Fruit fly (Drosophila melanogaster) whole organism, embryonic: ENCODE results near the gene CG31826.

ENCODE experiments used
- Adf1 ChIP-seq: fragments of 200-800 bp; sonication (Bioruptor generic); IDR thresholded peaks from 2 replicates; pipeline ENCODE4 v1.3.6; 2022; ENCODE audit warnings: missing biosample characterization, missing genetic modification characterization
- CG10209 ChIP-seq: fragments of 200-800 bp; sonication (Bioruptor generic); optimal IDR thresholded peaks from 3 replicates; lab custom pipeline; 2017; ENCODE audit warnings: missing biosample characterization, mild to moderate bottlenecking, missing genetic modification characterization, missing genetic modification reagents
- CG13123 ChIP-seq: fragments of 200-800 bp; sonication (Bioruptor generic); optimal IDR thresholded peaks from 2 replicates; lab custom pipeline; 2016; ENCODE audit warnings: missing biosample characterization, missing genetic modification characterization
- CG14014 ChIP-seq: fragments of 200-800 bp; sonication (Bioruptor generic); IDR thresholded peaks from 2 replicates; pipeline ENCODE4 v1.3.6; 2022; ENCODE audit warnings: missing biosample characterization, missing genetic modification characterization
- CG18262 ChIP-seq: fragments of 200-800 bp; optimal IDR thresholded peaks from 3 replicates; lab custom pipeline; 2019; ENCODE audit warnings: missing biosample characterization, mild to moderate bottlenecking, missing genetic modification characterization, moderate library complexity
- CG3163 ChIP-seq: fragments of 200-800 bp; sonication (Bioruptor generic); optimal IDR thresholded peaks from 3 replicates; lab custom pipeline; 2016; ENCODE audit warnings: missing biosample characterization, missing genetic modification characterization
- CG32772 ChIP-seq: fragments of 200-800 bp; sonication (Bioruptor generic); IDR thresholded peaks from 2 replicates; pipeline ENCODE4 v1.3.6; 2022; ENCODE audit warnings: missing biosample characterization, missing genetic modification characterization
- CG34224 ChIP-seq: fragments of 200-800 bp; sonication (Bioruptor generic); IDR thresholded peaks from 3 replicates; pipeline ENCODE4 v1.3.6; 2022; ENCODE audit warnings: missing biosample characterization, missing genetic modification characterization; ENCODE audit not compliant: partially characterized antibody
- CG4424 ChIP-seq: fragments of 200-800 bp; sonication (Bioruptor generic); optimal IDR thresholded peaks from 3 replicates; lab custom pipeline; 2016; ENCODE audit warnings: missing biosample characterization, missing genetic modification characterization
- CG6272 ChIP-seq: fragments of 200-800 bp; sonication (Bioruptor generic); IDR thresholded peaks from 2 replicates; pipeline ENCODE4 v1.3.6; 2022; ENCODE audit warnings: missing biosample characterization, missing genetic modification characterization
- CG7987 ChIP-seq: fragments of 200-800 bp; sonication (Bioruptor generic); optimal IDR thresholded peaks from 2 replicates; lab custom pipeline; 2018; ENCODE audit warnings: missing biosample characterization, mild to moderate bottlenecking, missing genetic modification characterization, moderate library complexity
- CG9797 ChIP-seq: fragments of 200-800 bp; sonication (Bioruptor generic); optimal IDR thresholded peaks from 3 replicates; lab custom pipeline; 2018; ENCODE audit warnings: missing biosample characterization, mild to moderate bottlenecking, missing genetic modification characterization
- CG9817 ChIP-seq: fragments of 200-800 bp; sonication (Bioruptor generic); optimal IDR thresholded peaks from 2 replicates; lab custom pipeline; 2018; ENCODE audit warnings: missing biosample characterization, mild to moderate bottlenecking, missing genetic modification characterization, moderate library complexity
- CkIIα-i1 ChIP-seq: fragments of 200-800 bp; sonication (Bioruptor generic); IDR thresholded peaks from 2 replicates; pipeline ENCODE4 v1.3.6; 2022; ENCODE audit warnings: missing biosample characterization, missing genetic modification characterization
- CrebB ChIP-seq: fragments of 200-800 bp; sonication (Bioruptor generic); optimal IDR thresholded peaks from 3 replicates; lab custom pipeline; 2018; ENCODE audit warnings: missing biosample characterization, mild to moderate bottlenecking, missing genetic modification characterization
- Deaf1 ChIP-seq: fragments of 200-800 bp; optimal IDR thresholded peaks from 3 replicates; lab custom pipeline; 2019; ENCODE audit warnings: missing biosample characterization, mild to moderate bottlenecking, missing genetic modification characterization, moderate library complexity
- E2f2 ChIP-seq: fragments of 200-800 bp; sonication (Bioruptor generic); IDR thresholded peaks from 2 replicates; pipeline ENCODE4 v1.3.6; 2022; ENCODE audit warnings: missing biosample characterization, missing genetic modification characterization
- Ets97D ChIP-seq: fragments of 200-800 bp; sonication (Bioruptor generic); optimal IDR thresholded peaks from 3 replicates; lab custom pipeline; 2016; ENCODE audit warnings: missing biosample characterization, missing genetic modification characterization
- H15 ChIP-seq: fragments of 200-800 bp; sonication (Bioruptor generic); IDR thresholded peaks from 3 replicates; pipeline ENCODE4 v1.3.6; 2022; ENCODE audit warnings: missing biosample characterization, missing genetic modification characterization
- Hand ChIP-seq: fragments of 200-800 bp; sonication (Bioruptor generic); optimal IDR thresholded peaks from 2 replicates; lab custom pipeline; 2017; ENCODE audit warnings: mild to moderate bottlenecking, missing biosample characterization, missing genetic modification reagents, missing genetic modification characterization
- Hr3 ChIP-seq: fragments of 200-800 bp; sonication (Bioruptor generic); optimal IDR thresholded peaks from 3 replicates; lab custom pipeline; 2016; ENCODE audit warnings: missing biosample characterization, missing genetic modification characterization
- NC2α ChIP-seq: fragments of 200-800 bp; sonication (Bioruptor generic); optimal IDR thresholded peaks from 2 replicates; lab custom pipeline; 2016; ENCODE audit warnings: missing biosample characterization, missing genetic modification characterization
- NC2β ChIP-seq: fragments of 200-800 bp; sonication (Bioruptor generic); optimal IDR thresholded peaks from 2 replicates; lab custom pipeline; 2016; ENCODE audit warnings: missing biosample characterization, missing genetic modification characterization
- Side ChIP-seq: fragments of 200-800 bp; sonication (Bioruptor generic); optimal IDR thresholded peaks from 2 replicates; lab custom pipeline; 2016; ENCODE audit warnings: missing biosample characterization, missing genetic modification characterization
- Trl ChIP-seq, 3 experiments: fragments of >200 bp in 2 of 3; fragments of 200-800 bp in 1 of 3; sonication (Bioruptor generic) in 1 of 3; optimal IDR thresholded peaks; 2 replicates in 1 of 3; 3 replicates in 2 of 3; lab custom pipeline; 2016 to 2017; ENCODE audit warnings: missing biosample characterization in 1 of 3, missing genetic modification characterization in 1 of 3
- al ChIP-seq: fragments of 200-800 bp; sonication (Bioruptor generic); IDR thresholded peaks from 2 replicates; pipeline ENCODE4 v1.3.6; 2022; ENCODE audit warnings: missing biosample characterization, missing genetic modification characterization
- az2 ChIP-seq: fragments of 200-800 bp; sonication (Bioruptor generic); optimal IDR thresholded peaks from 3 replicates; lab custom pipeline; 2016; ENCODE audit warnings: missing biosample characterization, missing genetic modification characterization
- bbx ChIP-seq: fragments of 200-800 bp; sonication (Bioruptor generic); IDR thresholded peaks from 2 replicates; pipeline ENCODE4 v1.3.6; 2022; ENCODE audit warnings: missing biosample characterization, missing genetic modification characterization; ENCODE audit not compliant: partially characterized antibody
- br ChIP-seq: fragments of >200 bp; optimal IDR thresholded peaks from 2 replicates; lab custom pipeline; 2017
- chinmo ChIP-seq: fragments of 200-800 bp; sonication (Bioruptor generic); IDR thresholded peaks from 4 replicates; pipeline ENCODE4 v1.3.6; 2022; ENCODE audit warnings: missing biosample characterization, missing genetic modification characterization; ENCODE audit not compliant: partially characterized antibody
- corto ChIP-seq: fragments of 200-800 bp; sonication (Bioruptor generic); optimal IDR thresholded peaks from 2 replicates; lab custom pipeline; 2016; ENCODE audit warnings: missing biosample characterization, mild to moderate bottlenecking, missing genetic modification characterization, moderate library complexity
- esg ChIP-seq: fragments of 200-800 bp; sonication (Bioruptor generic); conservative IDR thresholded peaks from 2 replicates; pipeline ENCODE4 v1.3.6; 2022; ENCODE audit warnings: missing biosample characterization, missing genetic modification characterization
- ewg ChIP-seq: fragments of 200-800 bp; sonication (Bioruptor generic); optimal IDR thresholded peaks from 3 replicates; lab custom pipeline; 2017; ENCODE audit warnings: mild to moderate bottlenecking, missing biosample characterization, missing genetic modification reagents, missing genetic modification characterization
- fd102C ChIP-seq: fragments of 200-800 bp; sonication (Bioruptor generic); optimal IDR thresholded peaks from 2 replicates; lab custom pipeline; 2018; ENCODE audit warnings: missing biosample characterization, mild to moderate bottlenecking, missing genetic modification characterization, moderate library complexity
- fru ChIP-seq: fragments of >200 bp; optimal IDR thresholded peaks from 2 replicates; lab custom pipeline; 2017
- fu2 ChIP-seq: fragments of 200-800 bp; sonication (Bioruptor generic); optimal IDR thresholded peaks from 2 replicates; lab custom pipeline; 2016; ENCODE audit warnings: missing biosample characterization, missing genetic modification characterization
- knrl ChIP-seq: fragments of 200-800 bp; sonication (Bioruptor generic); IDR thresholded peaks from 3 replicates; pipeline ENCODE4 v1.3.6; 2022; ENCODE audit warnings: missing biosample characterization, missing genetic modification characterization; ENCODE audit not compliant: partially characterized antibody
- onecut ChIP-seq: fragments of 200-800 bp; sonication (Bioruptor generic); IDR thresholded peaks from 2 replicates; pipeline ENCODE4 v1.3.6; 2022; ENCODE audit warnings: missing biosample characterization, missing genetic modification characterization
- pb ChIP-seq: fragments of 200-800 bp; sonication (Bioruptor generic); optimal IDR thresholded peaks from 3 replicates; lab custom pipeline; 2016; ENCODE audit warnings: missing biosample characterization, missing genetic modification characterization
- phol ChIP-seq: fragments of 200-800 bp; sonication (Bioruptor generic); optimal IDR thresholded peaks from 3 replicates; lab custom pipeline; 2018; ENCODE audit warnings: missing biosample characterization, mild to moderate bottlenecking, missing genetic modification characterization, moderate library complexity
- sens ChIP-seq: fragments of 200-800 bp; sonication (Bioruptor generic); peaks from one replicate; lab custom pipeline; 2016; ENCODE audit warnings: missing biosample characterization, missing genetic modification characterization
- sens-2 ChIP-seq: fragments of 200-800 bp; sonication (Bioruptor generic); IDR thresholded peaks from 2 replicates; pipeline ENCODE4 v1.3.6; 2022; ENCODE audit warnings: missing biosample characterization, missing genetic modification characterization
- sna ChIP-seq: fragments of 200-800 bp; sonication (Bioruptor generic); IDR thresholded peaks from 2 replicates; pipeline ENCODE4 v1.3.6; 2022; ENCODE audit warnings: missing biosample characterization, missing genetic modification characterization; ENCODE audit not compliant: partially characterized antibody
- sr ChIP-seq: fragments of 200-800 bp; sonication (Bioruptor generic); IDR thresholded peaks from 3 replicates; pipeline ENCODE4 v1.3.6; 2022; ENCODE audit warnings: missing biosample characterization, missing genetic modification characterization
- ssp ChIP-seq: fragments of 200-800 bp; sonication (Bioruptor generic); IDR thresholded peaks from 2 replicates; pipeline ENCODE4 v1.3.6; 2022; ENCODE audit warnings: missing biosample characterization, missing genetic modification characterization
- tna ChIP-seq: fragments of 200-800 bp; sonication (Bioruptor generic); IDR thresholded peaks from 2 replicates; pipeline ENCODE4 v1.3.6; 2022; ENCODE audit warnings: missing biosample characterization, missing genetic modification characterization; ENCODE audit not compliant: partially characterized antibody
- twi ChIP-seq: fragments of 200-800 bp; optimal IDR thresholded peaks from 2 replicates; lab custom pipeline; 2019; ENCODE audit warnings: missing biosample characterization, mild to moderate bottlenecking, missing genetic modification characterization, moderate library complexity

CG31826 gene

DNA sequence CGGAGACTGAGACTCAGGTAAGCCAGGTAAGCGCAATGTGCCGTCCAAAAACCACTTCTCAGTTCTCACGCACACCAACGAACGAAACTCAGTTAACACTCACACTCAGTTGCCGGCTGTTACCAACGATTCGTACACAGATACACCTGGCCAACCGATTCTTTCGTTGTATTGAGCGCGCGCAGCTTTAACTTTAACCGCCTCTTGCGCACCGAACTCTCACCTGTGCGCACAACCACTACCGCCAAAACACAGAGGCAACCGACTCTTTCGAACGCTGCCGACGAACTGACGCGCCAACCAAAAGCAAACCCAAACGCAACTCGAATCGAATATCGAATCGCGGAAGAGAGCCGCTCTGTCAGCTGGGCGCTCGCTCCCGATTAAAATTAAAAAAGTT is 10.4 kb downstream of the CG31826 start, which contains the start of gene Gli (continued):
- TF ChIP-seq sens (peak; percentile 64), CG9797 (GFP tag; lab: Kevin White, UChicago) (no peak), sr (GFP tag; lab: Robert Waterston, UW) (peak; percentile 51; the same call in 1 of the 3 replicates), Ets97D (GFP tag; lab: Kevin White, UChicago) (no peak), CG13123 (GFP tag; lab: Kevin White, UChicago) (no peak), CG10209 (GFP tag; lab: Kevin White, UChicago) (no peak)

DNA sequence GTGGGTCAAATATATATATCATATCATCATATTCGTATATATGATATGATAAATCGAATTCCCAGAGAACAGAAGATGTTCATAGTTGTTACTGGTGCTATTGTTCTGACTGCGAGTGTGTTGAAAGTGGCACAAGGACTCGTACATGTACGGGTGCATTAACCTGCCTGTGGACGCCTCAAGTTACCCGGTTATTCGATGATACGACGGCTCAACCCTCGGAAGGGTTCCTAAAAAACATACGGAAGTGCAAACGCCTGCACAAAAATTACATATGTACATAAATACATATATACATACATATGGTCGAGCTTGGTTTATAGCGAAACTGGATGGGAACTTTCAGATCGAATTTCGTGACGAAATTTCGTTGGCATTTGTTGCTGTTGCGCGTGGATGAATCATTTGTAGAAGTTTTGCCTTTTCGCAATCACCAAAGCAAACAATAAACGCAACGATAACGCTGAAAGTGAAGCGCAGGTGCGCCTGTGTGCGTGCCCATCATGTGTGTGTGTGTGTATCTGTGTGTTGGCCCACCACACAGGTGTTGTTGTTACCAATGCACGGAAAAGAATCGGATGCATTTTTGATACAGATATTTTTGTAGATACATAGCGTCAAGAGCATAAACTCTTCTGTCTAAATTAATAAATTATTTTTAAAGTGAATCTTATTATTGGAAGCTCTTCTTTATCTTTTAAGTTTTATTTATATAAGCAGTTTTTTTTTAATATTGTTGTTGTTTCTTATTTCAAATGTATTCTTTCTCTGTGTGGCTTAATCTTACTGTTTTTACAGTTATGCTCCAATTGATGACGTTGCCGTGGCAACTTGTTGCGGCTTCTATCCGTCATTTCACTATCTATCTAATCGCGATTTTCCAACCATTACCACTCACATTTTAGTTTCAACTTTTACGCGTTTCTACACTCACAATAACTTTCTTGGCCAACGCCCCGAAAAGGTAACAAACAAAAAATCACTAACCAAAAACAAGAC is 11.2 kb downstream of the CG31826 start:
- no peak for TF ChIP-seq CkIIα-i1 (GFP tag; lab: Robert Waterston, UW)
- no peak for TF ChIP-seq corto (GFP tag; lab: Kevin White, UChicago)
- no peak for TF ChIP-seq br
- TF ChIP-seq CG32772: peak; percentile 80
- TF ChIP-seq Adf1 (GFP tag; lab: Robert Waterston, UW): no peak; the same call in 1 of the 2 replicates
- TF ChIP-seq fu2 (GFP tag; lab: Kevin White, UChicago): no peak
- TF ChIP-seq CrebB: no peak
- TF ChIP-seq Side: no peak
- 0 out of 4 replicates have a peak, but pooled peaks have one; percentile 45 for TF ChIP-seq chinmo (GFP tag; lab: Robert Waterston, UW)
- TF ChIP-seq H15: peak; percentile 71; the same call in 2 of the 3 replicates
- TF ChIP-seq knrl (GFP tag; lab: Robert Waterston, UW): no peak
- TF ChIP-seq Hand (GFP tag; lab: Kevin White, UChicago): no peak
- TF ChIP-seq ewg (GFP tag; lab: Kevin White, UChicago): peak; percentile 34
- TF ChIP-seq phol: peak; percentile 80
- TF ChIP-seq ssp (GFP tag; lab: Robert Waterston, UW): peak; percentile 60
- TF ChIP-seq CG3163 (GFP tag; lab: Kevin White, UChicago): no peak
- TF ChIP-seq onecut: peak; percentile 64
- peak; percentile 74 for TF ChIP-seq CG4424 (GFP tag; lab: Kevin White, UChicago)
- peak; percentile 80 for TF ChIP-seq esg (GFP tag; lab: Robert Waterston, UW)
- TF ChIP-seq Trl (optimal IDR thresholded peaks at IDR 0.05; lab: Kevin White, UChicago): no peak
- no peak for TF ChIP-seq Trl (GFP tag; optimal IDR thresholded peaks at IDR 0.05; lab: Kevin White, UChicago)
- peak; percentile 22 for TF ChIP-seq NC2β
- TF ChIP-seq NC2α: no peak
- no peak for TF ChIP-seq CG34224 (GFP tag; lab: Robert Waterston, UW)
- no peak for TF ChIP-seq fru (lab: Kevin White, UChicago)
- TF ChIP-seq bbx (GFP tag; lab: Robert Waterston, UW): no peak
- TF ChIP-seq pb: no peak
- TF ChIP-seq al (GFP tag; lab: Robert Waterston, UW): peak; percentile 39; the same call in 1 of the 2 replicates
- no peak for TF ChIP-seq Deaf1
- peak; percentile 76 for TF ChIP-seq CG14014 (GFP tag; lab: Robert Waterston, UW)
- TF ChIP-seq fd102C (GFP tag; lab: Kevin White, UChicago): no peak
- TF ChIP-seq tna (GFP tag; lab: Robert Waterston, UW): no peak
- peak; percentile 56 for TF ChIP-seq twi (tag; lab: Kevin White, UChicago)
- TF ChIP-seq sna: no peak
- TF ChIP-seq CG7987 (GFP tag; lab: Kevin White, UChicago): no peak
- TF ChIP-seq CG18262: peak; percentile 87
- TF ChIP-seq sens-2 (GFP tag; lab: Robert Waterston, UW): peak; percentile 52; the same call in 1 of the 2 replicates
- TF ChIP-seq CG9817 (tag; lab: Kevin White, UChicago): peak; percentile 41
- TF ChIP-seq E2f2 (GFP tag; lab: Robert Waterston, UW): peak; percentile 46; the same call in 1 of the 2 replicates
- peak; percentile 55 for TF ChIP-seq CG6272 (GFP tag; lab: Robert Waterston, UW)
- peak; percentile 66 for TF ChIP-seq az2 (GFP tag; lab: Kevin White, UChicago)
- TF ChIP-seq Hr3 (GFP tag; lab: Kevin White, UChicago): peak; percentile 76
